Fruit fly (Drosophila melanogaster) S2 (cell line): ENCODE data around the gene CG11555.

Experiments
- CG8478 ChIP-seq: fragments of >200 bp; optimal IDR thresholded peaks from 2 replicates; lab custom pipeline; 2018
- CTCF ChIP-seq, 2 experiments: fragments of >200 bp; optimal IDR thresholded peaks; 2 replicates each; lab custom pipeline; 2018

DNA sequence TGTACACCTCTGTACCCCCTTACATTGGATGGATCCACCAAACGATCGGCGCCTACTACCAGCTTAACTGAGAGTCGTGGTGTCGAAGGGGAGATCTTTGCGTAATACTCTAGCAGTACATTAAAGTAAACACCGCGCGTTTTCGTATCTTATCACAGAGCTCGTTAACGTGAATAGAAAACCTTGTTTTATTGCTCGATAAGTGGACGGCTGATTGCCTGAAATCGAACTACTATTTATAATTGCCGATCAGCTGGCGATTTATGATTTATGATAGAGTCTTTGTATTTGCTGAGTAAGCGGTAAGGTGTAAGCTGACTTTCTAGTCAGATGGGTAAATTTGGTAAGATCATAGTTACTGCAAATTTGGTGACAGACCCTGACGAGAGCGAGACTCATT, 49.3 kb downstream of the CG11555 start:
- TF ChIP-seq CTCF (optimal IDR thresholded peaks at IDR 0.05; lab: Kevin White, UChicago) (no peak), CG8478 (lab: Kevin White, UChicago) (no peak)
